Worm (Caenorhabditis elegans) whole organism, L1 larva: ENCODE measurements around the gene F35D11.4.

ENCODE experiments used
- C04F5.9 ChIP-seq: sonication (generic microtip); optimal IDR thresholded peaks from 2 replicates; lab custom pipeline; 2016; ENCODE audit warnings: missing genetic modification characterization, missing compliant biosample characterization
- C16A3.4 ChIP-seq: fragments of 150-350 bp; optimal IDR thresholded peaks from 2 replicates; lab custom pipeline; 2014; ENCODE audit warnings: missing biosample characterization, missing genetic modification characterization
- Y116A8C.19 ChIP-seq: sonication (generic microtip); optimal IDR thresholded peaks from 2 replicates; lab custom pipeline; 2016; ENCODE audit warnings: missing compliant biosample characterization, missing genetic modification characterization, borderline replicate concordance
- alr-1 ChIP-seq: fragments of 200-800 bp; sonication (Bioruptor generic); optimal IDR thresholded peaks from 2 replicates; lab custom pipeline; 2018; ENCODE audit warnings: borderline replicate concordance, mild to moderate bottlenecking, missing genetic modification characterization, missing compliant biosample characterization
- aly-2 ChIP-seq: fragments of 150-350 bp; optimal IDR thresholded peaks from 2 replicates; lab custom pipeline; 2014; ENCODE audit warnings: missing biosample characterization, missing genetic modification characterization
- ama-1 ChIP-seq: fragments of 150-350 bp; optimal IDR thresholded peaks from 2 replicates; lab custom pipeline; 2014
- blmp-1 ChIP-seq: fragments of 150-350 bp; optimal IDR thresholded peaks from 2 replicates; lab custom pipeline; 2014; ENCODE audit warnings: missing biosample characterization, missing genetic modification characterization
- ceh-63 ChIP-seq: fragments of 200-800 bp; sonication (Bioruptor generic); optimal IDR thresholded peaks from 2 replicates; lab custom pipeline; 2018; ENCODE audit warnings: mild to moderate bottlenecking, missing genetic modification characterization, missing compliant biosample characterization
- ceh-8 ChIP-seq: fragments of 200-800 bp; sonication (Bioruptor generic); optimal IDR thresholded peaks from 2 replicates; lab custom pipeline; 2018; ENCODE audit warnings: mild to moderate bottlenecking, missing genetic modification characterization, moderate library complexity, missing compliant biosample characterization
- ceh-82 ChIP-seq, 3 experiments: fragments of 150-350 bp in 1 of 3; sonication (generic microtip) in 2 of 3; optimal IDR thresholded peaks; 2 replicates each; lab custom pipeline; 2014 to 2017; ENCODE audit warnings: missing biosample characterization in 3 of 3, missing genetic modification characterization in 3 of 3
- ceh-88 ChIP-seq: fragments of 200-800 bp; sonication (Bioruptor generic); IDR thresholded peaks from 2 replicates; pipeline ENCODE4 v1.3.6; 2022; ENCODE audit warnings: missing genetic modification characterization, missing compliant biosample characterization
- ces-1 ChIP-seq: fragments of 150-350 bp; optimal IDR thresholded peaks from 2 replicates; lab custom pipeline; 2014; ENCODE audit warnings: missing biosample characterization, missing genetic modification reagents, missing genetic modification characterization
- efl-1 ChIP-seq, 4 experiments: fragments of 150-350 bp; optimal IDR thresholded peaks in 3 of 4; peaks in 1 of 4; 1 replicate in 1 of 4; 2 replicates in 3 of 4; lab custom pipeline; 2014; ENCODE audit warnings: missing biosample characterization in 2 of 4, missing genetic modification characterization in 2 of 4, missing genetic modification reagents in 2 of 4
- egl-13 ChIP-seq: sonication (generic microtip); optimal IDR thresholded peaks from 2 replicates; lab custom pipeline; 2016; ENCODE audit warnings: missing genotype, missing genetic modification reagents, missing genetic modification characterization, missing compliant biosample characterization
- egl-27 ChIP-seq, 2 experiments: fragments of 150-350 bp in 1 of 2; sonication (generic microtip); optimal IDR thresholded peaks; 3 replicates each; lab custom pipeline; 2017 to 2018; ENCODE audit warnings: missing biosample characterization in 2 of 2, missing genetic modification characterization in 2 of 2, missing genetic modification reagents in 2 of 2
- elt-3 ChIP-seq, 6 experiments: fragments of 150-350 bp in 1 of 6; sonication (generic microtip); optimal IDR thresholded peaks; 2 replicates each; lab custom pipeline; 2017 to 2018; ENCODE audit warnings: missing biosample characterization in 6 of 6, missing genetic modification characterization in 6 of 6, inconsistent platforms in 1 of 6
- ets-5 ChIP-seq: fragments of 200-800 bp; sonication (Bioruptor generic); IDR thresholded peaks from 2 replicates; pipeline ENCODE4 v1.3.6; 2022; ENCODE audit warnings: missing genetic modification characterization, missing compliant biosample characterization
- fkh-10 ChIP-seq: sonication (generic microtip); optimal IDR thresholded peaks from 2 replicates; lab custom pipeline; 2017; ENCODE audit warnings: missing biosample characterization, missing genetic modification reagents, missing genetic modification characterization
- fkh-4 ChIP-seq: sonication (generic microtip); optimal IDR thresholded peaks from 2 replicates; lab custom pipeline; 2016; ENCODE audit warnings: missing compliant biosample characterization, missing genetic modification characterization, borderline replicate concordance
- fkh-8 ChIP-seq: sonication (generic microtip); optimal IDR thresholded peaks from 2 replicates; lab custom pipeline; 2016; ENCODE audit warnings: mild to moderate bottlenecking, missing genetic modification characterization, missing compliant biosample characterization
- fos-1 ChIP-seq: fragments of 150-350 bp; optimal IDR thresholded peaks from 2 replicates; lab custom pipeline; 2014; ENCODE audit warnings: missing biosample characterization, missing genetic modification characterization
- grh-1 ChIP-seq: fragments of 200-800 bp; sonication (Bioruptor generic); IDR thresholded peaks from 2 replicates; pipeline ENCODE4 v1.3.6; 2022; ENCODE audit warnings: missing genetic modification reagents, missing genetic modification characterization, missing compliant biosample characterization
- hlh-17 ChIP-seq: fragments of 200-800 bp; sonication (Bioruptor generic); optimal IDR thresholded peaks from 2 replicates; lab custom pipeline; 2018; ENCODE audit warnings: missing genetic modification characterization, mild to moderate bottlenecking, missing compliant biosample characterization, moderate library complexity, borderline replicate concordance
- hlh-4 ChIP-seq: sonication (generic microtip); optimal IDR thresholded peaks from 2 replicates; lab custom pipeline; 2016; ENCODE audit warnings: mild to moderate bottlenecking, missing genetic modification characterization, missing compliant biosample characterization
- irx-1 ChIP-seq: sonication (generic microtip); optimal IDR thresholded peaks from 2 replicates; lab custom pipeline; 2016; ENCODE audit warnings: missing genetic modification characterization, missing compliant biosample characterization
- isw-1 ChIP-seq: fragments of 200-800 bp; sonication (Bioruptor generic); IDR thresholded peaks from 2 replicates; pipeline ENCODE4 v1.3.6; 2022; ENCODE audit warnings: missing genetic modification characterization, missing compliant biosample characterization
- jun-1 ChIP-seq: fragments of 150-350 bp; optimal IDR thresholded peaks from 2 replicates; lab custom pipeline; 2014; ENCODE audit warnings: missing biosample characterization, missing genetic modification reagents, missing genetic modification characterization
- lin-13 ChIP-seq: fragments of 150-350 bp; optimal IDR thresholded peaks from 2 replicates; lab custom pipeline; 2014; ENCODE audit warnings: missing biosample characterization, missing genetic modification reagents, missing genetic modification characterization
- lin-15B ChIP-seq: fragments of 150-350 bp; sonication (generic microtip); optimal IDR thresholded peaks from 3 replicates; lab custom pipeline; 2014; ENCODE audit warnings: missing biosample characterization, missing genetic modification characterization
- lin-35 ChIP-seq, 2 experiments: fragments of 150-350 bp; optimal IDR thresholded peaks; 2 replicates each; lab custom pipeline; 2014; ENCODE audit warnings: missing biosample characterization in 2 of 2, missing genetic modification characterization in 2 of 2, missing genetic modification reagents in 2 of 2
- lin-39 ChIP-seq: fragments of 150-350 bp; optimal IDR thresholded peaks from 2 replicates; lab custom pipeline; 2014; ENCODE audit warnings: missing biosample characterization, missing genetic modification reagents, missing genetic modification characterization
- mdl-1 ChIP-seq, 2 experiments: fragments of 150-350 bp; optimal IDR thresholded peaks; 2 replicates each; lab custom pipeline; 2014 to 2017; ENCODE audit warnings: missing biosample characterization in 2 of 2, missing genetic modification characterization in 2 of 2, inconsistent platforms in 1 of 2
- mep-1 ChIP-seq: fragments of 150-350 bp; optimal IDR thresholded peaks from 2 replicates; lab custom pipeline; 2014; ENCODE audit warnings: missing biosample characterization, missing genetic modification characterization
- nhr-12 ChIP-seq: sonication (generic microtip); optimal IDR thresholded peaks from 2 replicates; lab custom pipeline; 2017; ENCODE audit warnings: missing biosample characterization, missing genetic modification characterization
- nhr-19 ChIP-seq: fragments of 200-800 bp; sonication (Bioruptor generic); conservative IDR thresholded peaks from 2 replicates; pipeline ENCODE4 v1.3.6; 2022; ENCODE audit warnings: missing genetic modification characterization, missing compliant biosample characterization
- nhr-20 ChIP-seq: sonication (generic microtip); optimal IDR thresholded peaks from 2 replicates; lab custom pipeline; 2016; ENCODE audit warnings: mild to moderate bottlenecking, missing genetic modification characterization, missing compliant biosample characterization
- nhr-47 ChIP-seq: sonication (generic microtip); optimal IDR thresholded peaks from 2 replicates; lab custom pipeline; 2016; ENCODE audit warnings: mild to moderate bottlenecking, missing genetic modification characterization, moderate library complexity, missing compliant biosample characterization
- nhr-76 ChIP-seq: sonication (generic microtip); optimal IDR thresholded peaks from 2 replicates; lab custom pipeline; 2017; ENCODE audit warnings: missing biosample characterization, missing genetic modification characterization
- nhr-84 ChIP-seq: sonication (generic microtip); optimal IDR thresholded peaks from 2 replicates; lab custom pipeline; 2017; ENCODE audit warnings: missing biosample characterization, missing genetic modification characterization
- nhr-85 ChIP-seq: sonication (generic microtip); peaks from one replicate; lab custom pipeline; 2016; ENCODE audit warnings: missing genetic modification characterization, inconsistent platforms, missing compliant biosample characterization
- pax-3 ChIP-seq: fragments of 200-800 bp; sonication (Bioruptor generic); optimal IDR thresholded peaks from 2 replicates; lab custom pipeline; 2018; ENCODE audit warnings: mild to moderate bottlenecking, missing genetic modification characterization, moderate library complexity, missing compliant biosample characterization
- sptf-1 ChIP-seq: fragments of 150-350 bp; optimal IDR thresholded peaks from 2 replicates; lab custom pipeline; 2014; ENCODE audit warnings: missing biosample characterization, missing genetic modification characterization
- sup-37 ChIP-seq: fragments of 200-800 bp; sonication (Bioruptor generic); optimal IDR thresholded peaks from 2 replicates; lab custom pipeline; 2018; ENCODE audit warnings: mild to moderate bottlenecking, missing genetic modification characterization, missing compliant biosample characterization
- tbx-2 ChIP-seq: sonication (generic microtip); optimal IDR thresholded peaks from 2 replicates; lab custom pipeline; 2016; ENCODE audit warnings: missing genetic modification characterization, missing compliant biosample characterization
- unc-130 ChIP-seq: fragments of 150-350 bp; optimal IDR thresholded peaks from 2 replicates; lab custom pipeline; 2017; ENCODE audit warnings: missing biosample characterization, missing genetic modification characterization, inconsistent platforms
- unc-62 ChIP-seq: fragments of 150-350 bp; optimal IDR thresholded peaks from 2 replicates; lab custom pipeline; 2014; ENCODE audit warnings: missing biosample characterization, missing genetic modification reagents, missing genetic modification characterization
- unc-98 ChIP-seq: fragments of 200-800 bp; sonication (Bioruptor generic); IDR thresholded peaks from 2 replicates; pipeline ENCODE4 v1.3.6; 2022; ENCODE audit warnings: missing genetic modification characterization, missing compliant biosample characterization
- vab-15 ChIP-seq: sonication (generic microtip); optimal IDR thresholded peaks from 2 replicates; lab custom pipeline; 2017; ENCODE audit warnings: missing genotype, mild to moderate bottlenecking, missing genetic modification characterization, missing compliant biosample characterization
- xbp-1 ChIP-seq: sonication (generic microtip); optimal IDR thresholded peaks from 2 replicates; lab custom pipeline; 2016; ENCODE audit warnings: missing genetic modification characterization, missing compliant biosample characterization
- zag-1 ChIP-seq: fragments of 150-350 bp; optimal IDR thresholded peaks from 2 replicates; lab custom pipeline; 2014; ENCODE audit warnings: missing biosample characterization, missing genetic modification characterization
- ztf-11 ChIP-seq, 2 experiments: sonication (generic microtip); optimal IDR thresholded peaks; 2 replicates each; lab custom pipeline; 2016 to 2017; ENCODE audit warnings: missing genetic modification characterization in 2 of 2, missing biosample characterization in 1 of 2, missing compliant biosample characterization in 1 of 2
- ztf-4 ChIP-seq: fragments of 150-350 bp; optimal IDR thresholded peaks from 2 replicates; lab custom pipeline; 2014; ENCODE audit warnings: missing biosample characterization, missing genetic modification characterization

The F35D11.4 gene

DNA sequence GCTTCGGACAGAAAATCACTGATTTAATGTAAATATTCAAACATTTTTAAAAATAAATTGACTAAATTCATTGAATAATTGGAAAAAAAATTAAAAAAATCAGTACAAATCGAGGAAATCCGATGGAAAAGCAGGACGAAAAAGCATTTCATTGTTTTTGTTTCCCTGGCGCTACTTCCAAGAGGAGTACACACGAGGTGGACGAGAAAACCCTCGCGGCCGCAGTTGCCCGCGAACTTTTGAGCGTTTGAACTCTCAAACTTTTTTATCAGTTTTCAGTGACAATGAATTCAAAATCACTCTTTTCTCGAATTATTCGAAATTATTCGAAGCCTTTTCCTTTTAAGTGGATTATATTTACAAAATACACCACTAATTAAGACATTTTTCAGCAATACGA, at the start of gene F35D11.4:
Gene F35D11.4, plus strand, starts transcription at position 393 of the 400 bp plus-strand sequence.
- TF ChIP-seq ceh-82 (tag; optimal IDR thresholded peaks at IDR 0.05; lab: Kevin White, UChicago): peak; percentile 33 to 74 (median 63)
- peak; percentile 65 for TF ChIP-seq lin-13
- TF ChIP-seq fkh-4 (tag; lab: Kevin White, UChicago): peak; percentile 77
- peak; percentile 60 for TF ChIP-seq C16A3.4 (tag; lab: Kevin White, UChicago)
- peak; percentile 90 for TF ChIP-seq tbx-2 (tag; lab: Kevin White, UChicago)
- peak; percentile 65; the same call in 1 of the 2 replicates for TF ChIP-seq isw-1 (GFP tag; lab: Robert Waterston, UW)
- peak; percentile 39; the same call in 1 of the 2 replicates for TF ChIP-seq ceh-88
- no peak for TF ChIP-seq hlh-4
- no peak for TF ChIP-seq nhr-12 (tag; lab: Kevin White, UChicago)
- TF ChIP-seq zag-1 (tag; lab: Kevin White, UChicago): no peak
- no peak for TF ChIP-seq ama-1
- peak; percentile 67 for TF ChIP-seq mep-1
- TF ChIP-seq elt-3 (tag; optimal IDR thresholded peaks at IDR 0.05; lab: Kevin White, UChicago): peak in 2 of 6 experiments; percentile 33 to 56
- TF ChIP-seq nhr-19 (GFP tag; lab: Robert Waterston, UW): peak; percentile 84
- TF ChIP-seq sup-37 (GFP tag; lab: Kevin White, UChicago): peak; percentile 62
- TF ChIP-seq unc-130 (tag; lab: Kevin White, UChicago): peak; percentile 57
- no peak for TF ChIP-seq unc-62 (GFP tag; lab: Kevin White, UChicago)
- peak; percentile 66 for TF ChIP-seq unc-98 (GFP tag; lab: Robert Waterston, UW)
- TF ChIP-seq nhr-47 (tag; lab: Kevin White, UChicago): peak; percentile 89
- no peak for TF ChIP-seq vab-15 (tag; lab: Kevin White, UChicago)
- no peak for TF ChIP-seq nhr-84 (tag; lab: Kevin White, UChicago)
- TF ChIP-seq pax-3: peak; percentile 87
- TF ChIP-seq C04F5.9 (tag; lab: Kevin White, UChicago): peak; percentile 89
- TF ChIP-seq irx-1: peak; percentile 81
- TF ChIP-seq hlh-17 (GFP tag; lab: Kevin White, UChicago): no peak
- no peak for TF ChIP-seq aly-2 (tag; lab: Kevin White, UChicago)
- peak; percentile 16 for TF ChIP-seq ztf-4 (tag; lab: Kevin White, UChicago)
- TF ChIP-seq fkh-8 (tag; lab: Kevin White, UChicago): peak; percentile 74
- TF ChIP-seq ztf-11 (tag; optimal IDR thresholded peaks at IDR 0.05; lab: Kevin White, UChicago): peak in 1 of 2 experiments; percentile 89
- TF ChIP-seq lin-39 (tag; lab: Kevin White, UChicago): peak; percentile 37
- TF ChIP-seq lin-35 (GFP tag; optimal IDR thresholded peaks at IDR 0.05; lab: Kevin White, UChicago): peak; percentile 89 to 93
- no peak for TF ChIP-seq jun-1 (tag; lab: Kevin White, UChicago)
- TF ChIP-seq nhr-20: peak; percentile 89
- TF ChIP-seq egl-27 (tag; optimal IDR thresholded peaks at IDR 0.05; lab: Kevin White, UChicago): no peak
- peak; percentile 35 for TF ChIP-seq fkh-10 (GFP tag; lab: Kevin White, UChicago)
- TF ChIP-seq ces-1: no peak
- no peak for TF ChIP-seq ceh-63 (GFP tag; lab: Kevin White, UChicago)
- TF ChIP-seq alr-1 (tag; lab: Kevin White, UChicago): no peak
- TF ChIP-seq lin-15B (tag; lab: Kevin White, UChicago): peak; percentile 73
- no peak for TF ChIP-seq ceh-8 (GFP tag; lab: Kevin White, UChicago)
- TF ChIP-seq nhr-76 (tag; lab: Kevin White, UChicago): no peak
- no peak for TF ChIP-seq ets-5 (GFP tag; lab: Robert Waterston, UW)
- no peak for TF ChIP-seq fos-1 (tag; lab: Kevin White, UChicago)
- peak; percentile 94 for TF ChIP-seq nhr-85 (tag; lab: Kevin White, UChicago)
- no peak for TF ChIP-seq sptf-1 (tag; lab: Kevin White, UChicago)
- peak; percentile 61 for TF ChIP-seq blmp-1 (tag; lab: Kevin White, UChicago)
- TF ChIP-seq mdl-1 (tag; optimal IDR thresholded peaks at IDR 0.05; lab: Kevin White, UChicago): peak in 1 of 2 experiments; percentile 67
- TF ChIP-seq efl-1 (optimal IDR thresholded peaks at IDR 0.05; lab: Kevin White, UChicago): peak; percentile 94
- peak; percentile 91 to 99 for TF ChIP-seq efl-1 (GFP tag; optimal IDR thresholded peaks at IDR 0.05 in 1 of 2; lab: Kevin White, UChicago)
- peak; percentile 66 for TF ChIP-seq grh-1 (GFP tag; lab: Robert Waterston, UW)
- peak; percentile 79 for TF ChIP-seq egl-13 (tag; lab: Kevin White, UChicago)
- peak; percentile 85 for TF ChIP-seq xbp-1
- peak; percentile 49 for TF ChIP-seq Y116A8C.19 (tag; lab: Kevin White, UChicago)
